Fruit fly (Drosophila melanogaster) whole organism, prepupa: ENCODE measurements around the gene CG13252.

Experiments
- CG11902 ChIP-seq: fragments of 200-800 bp; sonication (Bioruptor generic); optimal IDR thresholded peaks from 3 replicates; lab custom pipeline; 2016; ENCODE audit warnings: missing biosample characterization, missing genetic modification characterization
- CG3032 ChIP-seq: fragments of 200-800 bp; optimal IDR thresholded peaks from 2 replicates; lab custom pipeline; 2019; ENCODE audit warnings: missing biosample characterization, mild to moderate bottlenecking, missing genetic modification characterization, moderate library complexity
- CG6854 ChIP-seq: fragments of 200-800 bp; sonication (Bioruptor generic); optimal IDR thresholded peaks from 2 replicates; lab custom pipeline; 2017; ENCODE audit warnings: missing biosample characterization, mild to moderate bottlenecking, missing genetic modification characterization
- CG8119 ChIP-seq: fragments of 200-800 bp; sonication (Bioruptor generic); IDR thresholded peaks from 3 replicates; pipeline ENCODE4 v1.3.6; 2022; ENCODE audit warnings: missing biosample characterization, missing genetic modification characterization
- Eip93F ChIP-seq: fragments of 200-800 bp; sonication (Bioruptor generic); optimal IDR thresholded peaks from 2 replicates; lab custom pipeline; 2016; ENCODE audit warnings: missing biosample characterization, mild to moderate bottlenecking, missing genetic modification characterization
- Met ChIP-seq: fragments of 200-800 bp; sonication (Bioruptor generic); optimal IDR thresholded peaks from 3 replicates; lab custom pipeline; 2016; ENCODE audit warnings: missing biosample characterization, missing genetic modification characterization
- Sox102F ChIP-seq: fragments of 200-800 bp; sonication (Bioruptor generic); optimal IDR thresholded peaks from 2 replicates; lab custom pipeline; 2016; ENCODE audit warnings: missing biosample characterization, mild to moderate bottlenecking, missing genetic modification characterization
- Sox14 ChIP-seq: fragments of 200-800 bp; sonication (Bioruptor generic); optimal IDR thresholded peaks from 3 replicates; lab custom pipeline; 2016; ENCODE audit warnings: missing biosample characterization, missing genetic modification characterization
- fd59A ChIP-seq: fragments of 200-800 bp; sonication (Bioruptor generic); optimal IDR thresholded peaks from 2 replicates; lab custom pipeline; 2017; ENCODE audit warnings: missing biosample characterization, mild to moderate bottlenecking, missing genetic modification characterization, missing genetic modification reagents
- net ChIP-seq: fragments of 200-800 bp; sonication (Bioruptor generic); optimal IDR thresholded peaks from 3 replicates; lab custom pipeline; 2016; ENCODE audit warnings: missing biosample characterization, missing genetic modification characterization
- salr ChIP-seq, 2 experiments: fragments of 200-800 bp; sonication (Bioruptor generic); optimal IDR thresholded peaks; 3 replicates each; lab custom pipeline; 2016 to 2018; ENCODE audit warnings: missing biosample characterization in 2 of 2, missing genetic modification characterization in 2 of 2, mild to moderate bottlenecking in 1 of 2
- spab ChIP-seq: fragments of 200-800 bp; sonication (Bioruptor generic); optimal IDR thresholded peaks from 2 replicates; lab custom pipeline; 2017; ENCODE audit warnings: missing biosample characterization, mild to moderate bottlenecking, missing genetic modification characterization, missing genetic modification reagents
- ss ChIP-seq, 2 experiments: fragments of 200-800 bp; sonication (Bioruptor generic); optimal IDR thresholded peaks; 2 replicates in 1 of 2; 3 replicates in 1 of 2; lab custom pipeline; 2017 to 2018; ENCODE audit warnings: mild to moderate bottlenecking in 2 of 2, missing biosample characterization in 2 of 2, missing genetic modification characterization in 2 of 2, moderate library complexity in 1 of 2

dm6 chr3L:20729415-20729814 lies 976 bp upstream of the CG13252 start:
- TF ChIP-seq net (GFP tag; lab: Kevin White, UChicago), result peak; percentile 19
- TF ChIP-seq Eip93F, result no peak
- TF ChIP-seq Sox102F (GFP tag; lab: Kevin White, UChicago), result no peak
- no peak for TF ChIP-seq spab (GFP tag; lab: Kevin White, UChicago)
- no peak for TF ChIP-seq salr (GFP tag; optimal IDR thresholded peaks at IDR 0.05; lab: Kevin White, UChicago)
- no peak for TF ChIP-seq CG11902 (GFP tag; lab: Kevin White, UChicago)
- peak; percentile 30 for TF ChIP-seq Met (GFP tag; lab: Kevin White, UChicago)
- no peak for TF ChIP-seq CG6854
- TF ChIP-seq ss (GFP tag; optimal IDR thresholded peaks at IDR 0.05; lab: Kevin White, UChicago), result no peak
- TF ChIP-seq CG8119, result no peak
- no peak for TF ChIP-seq fd59A (GFP tag; lab: Kevin White, UChicago)
- TF ChIP-seq CG3032 (tag; lab: Kevin White, UChicago), result no peak
- no peak for TF ChIP-seq Sox14 (GFP tag; lab: Kevin White, UChicago)
